Worm (Caenorhabditis elegans) whole organism, L1 larva: ENCODE measurements around the gene gst-37.
A peak's percentile ranks its signal among the peaks of the same experiment; 100 is the strongest.

Experiments used
- C04F5.9 ChIP-seq: sonication (generic microtip); optimal IDR thresholded peaks from 2 replicates; lab custom pipeline; 2016; ENCODE audit warnings: missing genetic modification characterization, missing compliant biosample characterization
- C16A3.4 ChIP-seq: fragments of 150-350 bp; optimal IDR thresholded peaks from 2 replicates; lab custom pipeline; 2014; ENCODE audit warnings: missing biosample characterization, missing genetic modification characterization
- F16B12.6 ChIP-seq: fragments of 150-350 bp; optimal IDR thresholded peaks from 2 replicates; lab custom pipeline; 2014; ENCODE audit warnings: missing biosample characterization, missing genetic modification characterization
- Y116A8C.19 ChIP-seq: sonication (generic microtip); optimal IDR thresholded peaks from 2 replicates; lab custom pipeline; 2016; ENCODE audit warnings: missing compliant biosample characterization, missing genetic modification characterization, borderline replicate concordance
- aha-1 ChIP-seq: fragments of 150-350 bp; optimal IDR thresholded peaks from 2 replicates; lab custom pipeline; 2014; ENCODE audit warnings: missing biosample characterization, missing genetic modification characterization
- aly-2 ChIP-seq: fragments of 150-350 bp; optimal IDR thresholded peaks from 2 replicates; lab custom pipeline; 2014; ENCODE audit warnings: missing biosample characterization, missing genetic modification characterization
- ama-1 ChIP-seq: fragments of 150-350 bp; optimal IDR thresholded peaks from 2 replicates; lab custom pipeline; 2014
- blmp-1 ChIP-seq: fragments of 150-350 bp; optimal IDR thresholded peaks from 2 replicates; lab custom pipeline; 2014; ENCODE audit warnings: missing biosample characterization, missing genetic modification characterization
- ceh-63 ChIP-seq: fragments of 200-800 bp; sonication (Bioruptor generic); optimal IDR thresholded peaks from 2 replicates; lab custom pipeline; 2018; ENCODE audit warnings: mild to moderate bottlenecking, missing genetic modification characterization, missing compliant biosample characterization
- ces-1 ChIP-seq: fragments of 150-350 bp; optimal IDR thresholded peaks from 2 replicates; lab custom pipeline; 2014; ENCODE audit warnings: missing biosample characterization, missing genetic modification reagents, missing genetic modification characterization
- dpl-1 ChIP-seq, 3 experiments: fragments of 150-350 bp in 2 of 3; sonication (generic microtip) in 1 of 3; optimal IDR thresholded peaks; 2 replicates each; lab custom pipeline; 2014 to 2017; ENCODE audit warnings: missing biosample characterization in 3 of 3, missing genetic modification characterization in 3 of 3, missing genetic modification reagents in 3 of 3
- dsc-1 ChIP-seq: sonication (generic microtip); optimal IDR thresholded peaks from 2 replicates; lab custom pipeline; 2016; ENCODE audit warnings: mild to moderate bottlenecking, missing genetic modification characterization, missing compliant biosample characterization
- efl-1 ChIP-seq, 4 experiments: fragments of 150-350 bp; optimal IDR thresholded peaks in 3 of 4; peaks in 1 of 4; 1 replicate in 1 of 4; 2 replicates in 3 of 4; lab custom pipeline; 2014; ENCODE audit warnings: missing biosample characterization in 2 of 4, missing genetic modification characterization in 2 of 4, missing genetic modification reagents in 2 of 4
- egl-13 ChIP-seq: sonication (generic microtip); optimal IDR thresholded peaks from 2 replicates; lab custom pipeline; 2016; ENCODE audit warnings: missing genotype, missing genetic modification reagents, missing genetic modification characterization, missing compliant biosample characterization
- egl-27 ChIP-seq, 2 experiments: fragments of 150-350 bp in 1 of 2; sonication (generic microtip); optimal IDR thresholded peaks; 3 replicates each; lab custom pipeline; 2017 to 2018; ENCODE audit warnings: missing biosample characterization in 2 of 2, missing genetic modification characterization in 2 of 2, missing genetic modification reagents in 2 of 2
- elt-2 ChIP-seq: sonication (generic microtip); optimal IDR thresholded peaks from 2 replicates; lab custom pipeline; 2016; ENCODE audit warnings: missing genetic modification characterization, mild to moderate bottlenecking, inconsistent platforms, missing compliant biosample characterization, missing genetic modification reagents
- fkh-10 ChIP-seq: sonication (generic microtip); optimal IDR thresholded peaks from 2 replicates; lab custom pipeline; 2017; ENCODE audit warnings: missing biosample characterization, missing genetic modification reagents, missing genetic modification characterization
- fos-1 ChIP-seq: fragments of 150-350 bp; optimal IDR thresholded peaks from 2 replicates; lab custom pipeline; 2014; ENCODE audit warnings: missing biosample characterization, missing genetic modification characterization
- hlh-17 ChIP-seq: fragments of 200-800 bp; sonication (Bioruptor generic); optimal IDR thresholded peaks from 2 replicates; lab custom pipeline; 2018; ENCODE audit warnings: missing genetic modification characterization, mild to moderate bottlenecking, missing compliant biosample characterization, moderate library complexity, borderline replicate concordance
- hlh-4 ChIP-seq: sonication (generic microtip); optimal IDR thresholded peaks from 2 replicates; lab custom pipeline; 2016; ENCODE audit warnings: mild to moderate bottlenecking, missing genetic modification characterization, missing compliant biosample characterization
- hpl-2 ChIP-seq: fragments of 150-350 bp; optimal IDR thresholded peaks from 2 replicates; lab custom pipeline; 2014; ENCODE audit warnings: missing biosample characterization, missing genetic modification reagents, missing genetic modification characterization
- irx-1 ChIP-seq: sonication (generic microtip); optimal IDR thresholded peaks from 2 replicates; lab custom pipeline; 2016; ENCODE audit warnings: missing genetic modification characterization, missing compliant biosample characterization
- lin-14 ChIP-seq: fragments of 200-800 bp; sonication (Bioruptor generic); optimal IDR thresholded peaks from 2 replicates; lab custom pipeline; 2018; ENCODE audit warnings: mild to moderate bottlenecking, missing genetic modification characterization, moderate library complexity, missing compliant biosample characterization
- lin-39 ChIP-seq: fragments of 150-350 bp; optimal IDR thresholded peaks from 2 replicates; lab custom pipeline; 2014; ENCODE audit warnings: missing biosample characterization, missing genetic modification reagents, missing genetic modification characterization
- lir-3 ChIP-seq: sonication (generic microtip); optimal IDR thresholded peaks from 2 replicates; lab custom pipeline; 2016; ENCODE audit warnings: mild to moderate bottlenecking, missing genetic modification characterization, moderate library complexity, missing compliant biosample characterization; ENCODE audit not compliant: poor library complexity
- mab-9 ChIP-seq: fragments of 200-800 bp; sonication (Bioruptor generic); IDR thresholded peaks from 2 replicates; pipeline ENCODE4 v1.3.6; 2022; ENCODE audit warnings: missing genetic modification reagents, missing genetic modification characterization, missing compliant biosample characterization
- mdl-1 ChIP-seq, 2 experiments: fragments of 150-350 bp; optimal IDR thresholded peaks; 2 replicates each; lab custom pipeline; 2014 to 2017; ENCODE audit warnings: missing biosample characterization in 2 of 2, missing genetic modification characterization in 2 of 2, inconsistent platforms in 1 of 2
- mef-2 ChIP-seq: fragments of 150-350 bp; optimal IDR thresholded peaks from 2 replicates; lab custom pipeline; 2014; ENCODE audit warnings: missing biosample characterization, missing genetic modification characterization
- mep-1 ChIP-seq: fragments of 150-350 bp; optimal IDR thresholded peaks from 2 replicates; lab custom pipeline; 2014; ENCODE audit warnings: missing biosample characterization, missing genetic modification characterization
- nhr-11 ChIP-seq: fragments of 150-350 bp; optimal IDR thresholded peaks from 2 replicates; lab custom pipeline; 2014; ENCODE audit warnings: missing biosample characterization, missing genetic modification characterization
- nhr-20 ChIP-seq: sonication (generic microtip); optimal IDR thresholded peaks from 2 replicates; lab custom pipeline; 2016; ENCODE audit warnings: mild to moderate bottlenecking, missing genetic modification characterization, missing compliant biosample characterization
- nhr-237 ChIP-seq: fragments of 150-350 bp; optimal IDR thresholded peaks from 2 replicates; lab custom pipeline; 2014; ENCODE audit warnings: missing biosample characterization, missing genetic modification characterization
- nhr-47 ChIP-seq: sonication (generic microtip); optimal IDR thresholded peaks from 2 replicates; lab custom pipeline; 2016; ENCODE audit warnings: mild to moderate bottlenecking, missing genetic modification characterization, moderate library complexity, missing compliant biosample characterization
- nhr-71 ChIP-seq: sonication (generic microtip); optimal IDR thresholded peaks from 2 replicates; lab custom pipeline; 2016; ENCODE audit warnings: mild to moderate bottlenecking, missing genetic modification characterization, moderate library complexity, missing compliant biosample characterization
- nhr-76 ChIP-seq: sonication (generic microtip); optimal IDR thresholded peaks from 2 replicates; lab custom pipeline; 2017; ENCODE audit warnings: missing biosample characterization, missing genetic modification characterization
- nhr-84 ChIP-seq: sonication (generic microtip); optimal IDR thresholded peaks from 2 replicates; lab custom pipeline; 2017; ENCODE audit warnings: missing biosample characterization, missing genetic modification characterization
- nhr-85 ChIP-seq: sonication (generic microtip); peaks from one replicate; lab custom pipeline; 2016; ENCODE audit warnings: missing genetic modification characterization, inconsistent platforms, missing compliant biosample characterization
- nhr-90 ChIP-seq: sonication (generic microtip); optimal IDR thresholded peaks from 2 replicates; lab custom pipeline; 2016; ENCODE audit warnings: mild to moderate bottlenecking, missing genetic modification characterization, missing compliant biosample characterization; ENCODE audit not compliant: poor library complexity
- pag-3 ChIP-seq: sonication (generic microtip); optimal IDR thresholded peaks from 2 replicates; lab custom pipeline; 2017; ENCODE audit warnings: missing genetic modification characterization, mild to moderate bottlenecking, missing compliant biosample characterization, antibody characterized with exemption, borderline replicate concordance; ENCODE audit not compliant: insufficient read depth
- pax-3 ChIP-seq: fragments of 200-800 bp; sonication (Bioruptor generic); optimal IDR thresholded peaks from 2 replicates; lab custom pipeline; 2018; ENCODE audit warnings: mild to moderate bottlenecking, missing genetic modification characterization, moderate library complexity, missing compliant biosample characterization
- pqm-1 ChIP-seq: sonication (generic microtip); optimal IDR thresholded peaks from 3 replicates; lab custom pipeline; 2017; ENCODE audit warnings: missing biosample characterization, missing genetic modification characterization
- skn-1 ChIP-seq: fragments of 150-350 bp; optimal IDR thresholded peaks from 2 replicates; lab custom pipeline; 2014; ENCODE audit warnings: missing biosample characterization, missing genetic modification characterization
- snu-23 ChIP-seq: sonication (generic microtip); optimal IDR thresholded peaks from 2 replicates; lab custom pipeline; 2016; ENCODE audit warnings: missing genetic modification characterization, missing compliant biosample characterization
- sup-37 ChIP-seq: fragments of 200-800 bp; sonication (Bioruptor generic); optimal IDR thresholded peaks from 2 replicates; lab custom pipeline; 2018; ENCODE audit warnings: mild to moderate bottlenecking, missing genetic modification characterization, missing compliant biosample characterization
- swsn-7 ChIP-seq: sonication (generic microtip); optimal IDR thresholded peaks from 2 replicates; lab custom pipeline; 2016; ENCODE audit warnings: missing genetic modification characterization, missing compliant biosample characterization
- tbx-2 ChIP-seq: sonication (generic microtip); optimal IDR thresholded peaks from 2 replicates; lab custom pipeline; 2016; ENCODE audit warnings: missing genetic modification characterization, missing compliant biosample characterization
- unc-62 ChIP-seq: fragments of 150-350 bp; optimal IDR thresholded peaks from 2 replicates; lab custom pipeline; 2014; ENCODE audit warnings: missing biosample characterization, missing genetic modification reagents, missing genetic modification characterization
- xbp-1 ChIP-seq: sonication (generic microtip); optimal IDR thresholded peaks from 2 replicates; lab custom pipeline; 2016; ENCODE audit warnings: missing genetic modification characterization, missing compliant biosample characterization
- zag-1 ChIP-seq: fragments of 150-350 bp; optimal IDR thresholded peaks from 2 replicates; lab custom pipeline; 2014; ENCODE audit warnings: missing biosample characterization, missing genetic modification characterization
- zip-4 ChIP-seq: fragments of 200-800 bp; sonication (Bioruptor generic); optimal IDR thresholded peaks from 2 replicates; lab custom pipeline; 2018; ENCODE audit warnings: mild to moderate bottlenecking, missing genetic modification characterization, moderate library complexity, missing compliant biosample characterization
- ztf-4 ChIP-seq: fragments of 150-350 bp; optimal IDR thresholded peaks from 2 replicates; lab custom pipeline; 2014; ENCODE audit warnings: missing biosample characterization, missing genetic modification characterization

gst-37 gene

DNA sequence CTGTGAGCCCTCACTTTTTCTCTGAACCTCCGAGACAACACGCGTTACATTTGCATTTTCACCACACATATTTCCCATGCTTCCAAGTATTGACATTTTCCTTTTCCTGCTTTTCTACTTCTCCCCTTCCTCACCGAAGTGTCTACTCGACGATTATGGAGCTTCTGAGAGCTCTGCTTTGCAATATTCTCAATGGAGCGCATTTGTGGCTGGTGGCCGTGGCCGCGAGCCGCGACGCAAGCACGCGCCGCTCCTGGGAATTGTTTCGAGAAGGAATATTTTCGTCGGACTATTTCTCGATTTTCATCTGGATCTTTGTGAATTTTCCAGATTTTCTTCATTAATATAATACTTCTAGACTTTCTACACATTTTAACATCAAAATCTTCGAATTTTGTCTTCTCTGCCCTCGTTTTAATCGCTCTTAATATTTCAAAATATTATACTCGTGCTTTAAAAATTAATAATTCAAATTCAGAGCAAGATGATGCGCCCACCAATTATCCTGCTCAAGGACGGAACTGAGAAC, 49.6 kb upstream of the gst-37 start, which contains the start of the genes T10B5.4 and cct-7 (continued):
- TF ChIP-seq zip-4 (no peak), nhr-76 (tag; lab: Kevin White, UChicago) (no peak), nhr-237 (tag; lab: Kevin White, UChicago) (peak; percentile 73), nhr-11 (peak; percentile 57), pax-3 (peak; percentile 82), nhr-90 (tag; lab: Kevin White, UChicago) (peak; percentile 57), fos-1 (tag; lab: Kevin White, UChicago) (peak; percentile 83), mab-9 (GFP tag; lab: Robert Waterston, UW) (peak; percentile 46), tbx-2 (peak; percentile 84), efl-1 (optimal IDR thresholded peaks at IDR 0.05; lab: Kevin White, UChicago) (peak; percentile 83 to 85), efl-1 (GFP tag; optimal IDR thresholded peaks at IDR 0.05 in 1 of 2; lab: Kevin White, UChicago) (peak; percentile 81 to 91), hpl-2 (no peak), nhr-47 (tag; lab: Kevin White, UChicago) (peak; percentile 91), irx-1 (tag; lab: Kevin White, UChicago) (peak; percentile 61), nhr-84 (tag; lab: Kevin White, UChicago) (no peak), nhr-20 (peak; percentile 84), C16A3.4 (tag; lab: Kevin White, UChicago) (peak; percentile 85), mef-2 (peak; percentile 35), lin-14 (peak; percentile 100), dpl-1 (GFP tag; optimal IDR thresholded peaks at IDR 0.05; lab: Kevin White, UChicago) (peak; percentile 75 to 86 (median 75)), egl-27 (tag; optimal IDR thresholded peaks at IDR 0.05; lab: Kevin White, UChicago) (peak in 1 of 2 experiments; percentile 10), aha-1 (tag; lab: Kevin White, UChicago) (no peak), hlh-4 (tag; lab: Kevin White, UChicago) (no peak), pag-3 (tag; lab: Kevin White, UChicago) (no peak), ama-1 (no peak), snu-23 (peak; percentile 91), sup-37 (GFP tag; lab: Kevin White, UChicago) (no peak), zag-1 (tag; lab: Kevin White, UChicago) (peak; percentile 73), hlh-17 (GFP tag; lab: Kevin White, UChicago) (no peak), skn-1 (tag; lab: Kevin White, UChicago) (peak; percentile 92), blmp-1 (tag; lab: Kevin White, UChicago) (peak; percentile 35), xbp-1 (tag; lab: Kevin White, UChicago) (peak; percentile 82), ces-1 (no peak), mdl-1 (tag; optimal IDR thresholded peaks at IDR 0.05; lab: Kevin White, UChicago) (peak; percentile 26 to 75), aly-2 (tag; lab: Kevin White, UChicago) (no peak), swsn-7 (tag; lab: Kevin White, UChicago) (peak; percentile 85), egl-13 (tag; lab: Kevin White, UChicago) (peak; percentile 88), lir-3 (tag; lab: Kevin White, UChicago) (no peak), nhr-71 (peak; percentile 92), F16B12.6 (peak; percentile 56), nhr-85 (tag; lab: Kevin White, UChicago) (peak; percentile 74), mep-1 (peak; percentile 91)

- TF ChIP-seq C04F5.9 (tag; lab: Kevin White, UChicago), result no peak
- TF ChIP-seq egl-27 (tag; optimal IDR thresholded peaks at IDR 0.05; lab: Kevin White, UChicago), result no peak
- TF ChIP-seq nhr-237 (tag; lab: Kevin White, UChicago), result no peak
- TF ChIP-seq lin-39, result no peak
- TF ChIP-seq pqm-1, result no peak
- no peak for TF ChIP-seq unc-62 (GFP tag; lab: Kevin White, UChicago)
- TF ChIP-seq dsc-1 (tag; lab: Kevin White, UChicago), result no peak
- no peak for TF ChIP-seq fkh-10 (GFP tag; lab: Kevin White, UChicago)
- TF ChIP-seq ceh-63 (GFP tag; lab: Kevin White, UChicago), result no peak
- TF ChIP-seq nhr-11, result no peak
- no peak for TF ChIP-seq ztf-4 (tag; lab: Kevin White, UChicago)
- TF ChIP-seq xbp-1 (tag; lab: Kevin White, UChicago), result no peak
- no peak for TF ChIP-seq F16B12.6
- TF ChIP-seq lir-3 (tag; lab: Kevin White, UChicago), result no peak
- TF ChIP-seq dpl-1 (GFP tag; optimal IDR thresholded peaks at IDR 0.05; lab: Kevin White, UChicago), result no peak
- TF ChIP-seq Y116A8C.19 (tag; lab: Kevin White, UChicago), result no peak
- TF ChIP-seq fos-1 (tag; lab: Kevin White, UChicago), result no peak
- TF ChIP-seq elt-2 (tag; lab: Kevin White, UChicago), result no peak
- no peak for TF ChIP-seq egl-13 (tag; lab: Kevin White, UChicago)
Observed at ce11 chrV:1874827-1875226, 46.6 kb upstream of the gst-37 start.
